Worm (Caenorhabditis elegans) whole organism, young adult: ENCODE measurements around the gene C04G6.13.

Experiments
- C17E4.6 ChIP-seq: fragments of 200-800 bp; sonication (Bioruptor generic); IDR thresholded peaks from 2 replicates; pipeline ENCODE4 v1.3.6; 2022; ENCODE audit warnings: missing genetic modification reagents, missing genetic modification characterization, missing compliant biosample characterization
- D2030.7 ChIP-seq: fragments of 200-800 bp; sonication (Bioruptor generic); IDR thresholded peaks from 2 replicates; pipeline ENCODE4 v1.3.6; 2022; ENCODE audit warnings: missing genetic modification reagents, missing genetic modification characterization, missing compliant biosample characterization
- F37B4.10 ChIP-seq: fragments of 200-800 bp; sonication (Bioruptor generic); IDR thresholded peaks from 2 replicates; pipeline ENCODE4 v1.3.6; 2022; ENCODE audit warnings: missing genetic modification characterization, missing compliant biosample characterization
- F39B2.1 ChIP-seq: fragments of 200-800 bp; sonication (Bioruptor generic); IDR thresholded peaks from 2 replicates; pipeline ENCODE4 v1.3.6; 2022; ENCODE audit warnings: missing genetic modification reagents, missing genetic modification characterization, missing compliant biosample characterization
- F49E8.2 ChIP-seq: sonication (generic microtip); optimal IDR thresholded peaks from 3 replicates; lab custom pipeline; 2017; ENCODE audit warnings: missing genetic modification characterization, mild to moderate bottlenecking, missing compliant biosample characterization, antibody characterized with exemption, moderate library complexity; ENCODE audit not compliant: insufficient read depth
- F52B5.7 ChIP-seq: sonication (generic microtip); optimal IDR thresholded peaks from 2 replicates; lab custom pipeline; 2016; ENCODE audit warnings: mild to moderate bottlenecking, missing genetic modification characterization, missing compliant biosample characterization
- F57C9.4 ChIP-seq: sonication (generic microtip); optimal IDR thresholded peaks from 2 replicates; lab custom pipeline; 2017; ENCODE audit warnings: mild to moderate bottlenecking, missing genetic modification characterization, missing compliant biosample characterization
- K12H6.12 ChIP-seq: fragments of 200-800 bp; sonication (Bioruptor generic); optimal IDR thresholded peaks from 2 replicates; lab custom pipeline; 2018; ENCODE audit warnings: mild to moderate bottlenecking, missing genetic modification characterization, missing compliant biosample characterization
- T07F8.4 ChIP-seq: sonication (generic microtip); optimal IDR thresholded peaks from 2 replicates; lab custom pipeline; 2016; ENCODE audit warnings: mild to moderate bottlenecking, missing genetic modification characterization, moderate library complexity, missing compliant biosample characterization
- Y53F4B.3 ChIP-seq: fragments of 200-800 bp; sonication (Bioruptor generic); IDR thresholded peaks from 2 replicates; pipeline ENCODE4 v1.3.6; 2022; ENCODE audit warnings: missing genetic modification reagents, missing genetic modification characterization, missing compliant biosample characterization
- Y79H2A.3 ChIP-seq: fragments of 200-800 bp; sonication (Bioruptor generic); conservative IDR thresholded peaks from 2 replicates; pipeline ENCODE4 v1.3.6; 2022; ENCODE audit warnings: missing genetic modification reagents, missing genetic modification characterization, missing compliant biosample characterization
- ZK185.1 ChIP-seq: sonication (generic microtip); optimal IDR thresholded peaks from 2 replicates; lab custom pipeline; 2016; ENCODE audit warnings: mild to moderate bottlenecking, missing genetic modification characterization, missing compliant biosample characterization; ENCODE audit not compliant: poor library complexity, severe bottlenecking
- akir-1 ChIP-seq: fragments of 200-800 bp; sonication (Bioruptor generic); optimal IDR thresholded peaks from 2 replicates; lab custom pipeline; 2018; ENCODE audit warnings: mild to moderate bottlenecking, missing genetic modification characterization, moderate library complexity, missing compliant biosample characterization
- atf-7 ChIP-seq: sonication (generic microtip); optimal IDR thresholded peaks from 2 replicates; lab custom pipeline; 2017; ENCODE audit warnings: mild to moderate bottlenecking, missing genetic modification characterization, missing compliant biosample characterization
- athp-1 ChIP-seq: sonication (generic microtip); optimal IDR thresholded peaks from 2 replicates; lab custom pipeline; 2017; ENCODE audit warnings: mild to moderate bottlenecking, missing genetic modification characterization, missing compliant biosample characterization
- bed-2 ChIP-seq: fragments of 200-800 bp; sonication (Bioruptor generic); IDR thresholded peaks from 2 replicates; pipeline ENCODE4 v1.3.6; 2022; ENCODE audit warnings: missing genetic modification reagents, missing genetic modification characterization, missing compliant biosample characterization
- ccch-3 ChIP-seq: fragments of 200-800 bp; sonication (Bioruptor generic); optimal IDR thresholded peaks from 2 replicates; lab custom pipeline; 2018; ENCODE audit warnings: mild to moderate bottlenecking, missing genetic modification characterization, missing compliant biosample characterization
- cebp-2 ChIP-seq: fragments of 200-800 bp; sonication (Bioruptor generic); IDR thresholded peaks from 2 replicates; pipeline ENCODE4 v1.3.6; 2022; ENCODE audit warnings: missing genetic modification characterization, missing compliant biosample characterization
- ceh-40 ChIP-seq: fragments of 200-800 bp; sonication (Bioruptor generic); IDR thresholded peaks from 2 replicates; pipeline ENCODE4 v1.3.6; 2022; ENCODE audit warnings: missing genetic modification characterization, missing compliant biosample characterization
- dox-1 ChIP-seq: fragments of 200-800 bp; sonication (Bioruptor generic); IDR thresholded peaks from 2 replicates; pipeline ENCODE4 v1.3.6; 2022; ENCODE audit warnings: missing genetic modification reagents, missing genetic modification characterization, missing compliant biosample characterization
- dpl-1 ChIP-seq: fragments of 150-350 bp; optimal IDR thresholded peaks from 2 replicates; lab custom pipeline; 2014; ENCODE audit warnings: missing biosample characterization, missing genetic modification reagents, missing genetic modification characterization
- efl-1 ChIP-seq: fragments of 150-350 bp; optimal IDR thresholded peaks from 2 replicates; lab custom pipeline; 2014; ENCODE audit warnings: missing biosample characterization, missing genetic modification reagents, missing genetic modification characterization
- egl-18 ChIP-seq: fragments of 200-800 bp; sonication (Bioruptor generic); IDR thresholded peaks from 2 replicates; pipeline ENCODE4 v1.3.6; 2022; ENCODE audit warnings: missing genetic modification reagents, missing genetic modification characterization, missing compliant biosample characterization
- ekl-4 ChIP-seq: fragments of 200-800 bp; sonication (Bioruptor generic); IDR thresholded peaks from 2 replicates; pipeline ENCODE4 v1.3.6; 2022; ENCODE audit warnings: missing genetic modification reagents, missing genetic modification characterization, missing compliant biosample characterization
- fkh-3 ChIP-seq: sonication (generic microtip); optimal IDR thresholded peaks from 2 replicates; lab custom pipeline; 2016; ENCODE audit warnings: mild to moderate bottlenecking, missing genetic modification characterization, missing compliant biosample characterization
- hmg-1.2 ChIP-seq: fragments of 200-800 bp; sonication (Bioruptor generic); IDR thresholded peaks from 2 replicates; pipeline ENCODE4 v1.3.6; 2022; ENCODE audit warnings: missing genetic modification reagents, missing genetic modification characterization, missing compliant biosample characterization
- lag-1 ChIP-seq: fragments of 200-800 bp; sonication (Bioruptor generic); IDR thresholded peaks from 2 replicates; pipeline ENCODE4 v1.3.6; 2022; ENCODE audit warnings: missing genetic modification reagents, missing genetic modification characterization, missing compliant biosample characterization
- let-607 ChIP-seq, 2 experiments: fragments of 200-800 bp in 1 of 2; sonication (Bioruptor generic) in 1 of 2; sonication (generic microtip) in 1 of 2; optimal IDR thresholded peaks; 2 replicates each; lab custom pipeline; 2016 to 2018; ENCODE audit warnings: mild to moderate bottlenecking in 2 of 2, missing compliant biosample characterization in 2 of 2, missing genetic modification characterization in 2 of 2, moderate library complexity in 2 of 2, missing genotype in 1 of 2
- lin-35 ChIP-seq, 3 experiments: fragments of 150-350 bp in 2 of 3; sonication (generic microtip) in 1 of 3; optimal IDR thresholded peaks; 2 replicates each; lab custom pipeline; 2014 to 2018; ENCODE audit warnings: missing biosample characterization in 3 of 3, missing genetic modification characterization in 3 of 3, missing genetic modification reagents in 3 of 3
- lin-40 ChIP-seq: sonication (generic microtip); optimal IDR thresholded peaks from 2 replicates; lab custom pipeline; 2016; ENCODE audit warnings: missing genetic modification characterization, mild to moderate bottlenecking, missing compliant biosample characterization, missing genotype, missing genetic modification reagents
- lsy-27 ChIP-seq: sonication (generic microtip); optimal IDR thresholded peaks from 2 replicates; lab custom pipeline; 2017; ENCODE audit warnings: missing genetic modification characterization, mild to moderate bottlenecking, missing compliant biosample characterization, antibody characterized with exemption, missing genotype, borderline replicate concordance; ENCODE audit not compliant: insufficient read depth
- madf-3 ChIP-seq: fragments of 200-800 bp; sonication (Bioruptor generic); IDR thresholded peaks from 2 replicates; pipeline ENCODE4 v1.3.6; 2022; ENCODE audit warnings: missing genetic modification reagents, missing genetic modification characterization, missing compliant biosample characterization
- mel-28 ChIP-seq: sonication (generic microtip); optimal IDR thresholded peaks from 2 replicates; lab custom pipeline; 2016; ENCODE audit warnings: borderline replicate concordance, mild to moderate bottlenecking, missing genetic modification characterization, missing compliant biosample characterization
- mes-4 ChIP-seq: sonication (generic microtip); optimal IDR thresholded peaks from 2 replicates; lab custom pipeline; 2016; ENCODE audit warnings: missing genotype, missing genetic modification characterization, missing compliant biosample characterization
- mxl-1 ChIP-seq: sonication (generic microtip); optimal IDR thresholded peaks from 2 replicates; lab custom pipeline; 2016; ENCODE audit warnings: missing genetic modification characterization, missing compliant biosample characterization
- nhr-120 ChIP-seq: fragments of 200-800 bp; sonication (Bioruptor generic); IDR thresholded peaks from 2 replicates; pipeline ENCODE4 v1.3.6; 2022; ENCODE audit warnings: missing genetic modification characterization, missing compliant biosample characterization
- nhr-179 ChIP-seq: sonication (generic microtip); optimal IDR thresholded peaks from 2 replicates; lab custom pipeline; 2016; ENCODE audit warnings: mild to moderate bottlenecking, missing genetic modification characterization, missing compliant biosample characterization
- nhr-80 ChIP-seq: sonication (generic microtip); optimal IDR thresholded peaks from 2 replicates; lab custom pipeline; 2016; ENCODE audit warnings: missing genetic modification characterization, missing compliant biosample characterization
- nhr-90 ChIP-seq: sonication (generic microtip); optimal IDR thresholded peaks from 2 replicates; lab custom pipeline; 2016; ENCODE audit warnings: missing genotype, mild to moderate bottlenecking, missing genetic modification characterization, missing compliant biosample characterization
- rec-8 ChIP-seq, 2 experiments: sonication (generic microtip); optimal IDR thresholded peaks; 2 replicates each; lab custom pipeline; 2016; ENCODE audit warnings: mild to moderate bottlenecking in 2 of 2, missing genetic modification characterization in 2 of 2, missing genetic modification reagents in 2 of 2, missing genotype in 2 of 2, missing biosample characterization in 1 of 2, missing compliant biosample characterization in 1 of 2, moderate library complexity in 1 of 2
- sdz-38 ChIP-seq: sonication (generic microtip); optimal IDR thresholded peaks from 2 replicates; lab custom pipeline; 2016; ENCODE audit warnings: missing genotype, missing genetic modification characterization, missing compliant biosample characterization
- sea-2 ChIP-seq: fragments of 200-800 bp; sonication (Bioruptor generic); IDR thresholded peaks from 2 replicates; pipeline ENCODE4 v1.3.6; 2022; ENCODE audit warnings: missing genetic modification characterization, missing compliant biosample characterization
- snpc-1.1 ChIP-seq: sonication (generic microtip); optimal IDR thresholded peaks from 2 replicates; lab custom pipeline; 2017; ENCODE audit warnings: missing genetic modification characterization, mild to moderate bottlenecking, missing compliant biosample characterization, antibody characterized with exemption, moderate library complexity, missing genotype, missing genetic modification reagents; ENCODE audit not compliant: insufficient read depth
- snpc-3.4 ChIP-seq: sonication (generic microtip); optimal IDR thresholded peaks from 2 replicates; lab custom pipeline; 2017; ENCODE audit warnings: missing genetic modification characterization, mild to moderate bottlenecking, missing compliant biosample characterization, antibody characterized with exemption, moderate library complexity, missing genotype, missing genetic modification reagents
- tlf-1 ChIP-seq: fragments of 200-800 bp; sonication (Bioruptor generic); optimal IDR thresholded peaks from 2 replicates; lab custom pipeline; 2018; ENCODE audit warnings: mild to moderate bottlenecking, missing genetic modification characterization, missing compliant biosample characterization
- unc-130 ChIP-seq: sonication (generic microtip); optimal IDR thresholded peaks from 2 replicates; lab custom pipeline; 2016; ENCODE audit warnings: missing genetic modification reagents, missing genetic modification characterization, missing compliant biosample characterization
- unc-62 ChIP-seq: fragments of 150-350 bp; optimal IDR thresholded peaks from 2 replicates; lab custom pipeline; 2014; ENCODE audit warnings: missing biosample characterization, missing genetic modification reagents, missing genetic modification characterization
- ztf-25 ChIP-seq: fragments of 200-800 bp; sonication (Bioruptor generic); IDR thresholded peaks from 2 replicates; pipeline ENCODE4 v1.3.6; 2022; ENCODE audit warnings: missing genetic modification reagents, missing genetic modification characterization, missing compliant biosample characterization
- ztf-3 ChIP-seq: fragments of 200-800 bp; sonication (Bioruptor generic); optimal IDR thresholded peaks from 2 replicates; lab custom pipeline; 2018; ENCODE audit warnings: mild to moderate bottlenecking, missing genetic modification characterization, missing compliant biosample characterization

C04G6.13 gene

DNA sequence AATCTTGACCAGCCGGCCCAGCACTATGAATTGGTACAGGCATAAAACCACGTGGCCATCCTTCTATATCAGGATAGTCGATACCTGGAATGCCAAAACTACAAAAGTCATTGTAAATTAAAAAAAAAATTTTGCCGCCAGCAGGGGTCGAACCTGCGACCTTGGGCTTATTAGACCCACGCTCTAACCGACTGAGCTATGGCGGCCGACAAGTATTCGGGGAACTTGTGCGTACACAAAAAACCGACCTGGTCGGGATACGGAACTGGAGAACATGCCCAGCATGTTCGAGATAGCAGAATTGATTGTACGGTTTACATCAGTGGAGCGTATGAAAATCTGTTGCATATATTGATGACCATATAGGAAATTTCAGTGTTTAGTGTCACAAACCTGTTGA is 36.7 kb upstream of the C04G6.13 start (continued):
- TF ChIP-seq snpc-3.4 (tag; lab: Kevin White, UChicago) (peak; percentile 98), madf-3 (peak; percentile 73), tlf-1 (GFP tag; lab: Kevin White, UChicago) (peak; percentile 43), F49E8.2 (peak; percentile 75), cebp-2 (GFP tag; lab: Robert Waterston, UW) (no peak), lag-1 (GFP tag; lab: Robert Waterston, UW) (no peak), egl-18 (GFP tag; lab: Robert Waterston, UW) (no peak), unc-130 (GFP tag; lab: Kevin White, UChicago) (no peak), akir-1 (GFP tag; lab: Kevin White, UChicago) (no peak), nhr-80 (tag; lab: Kevin White, UChicago) (peak; percentile 1), lsy-27 (tag; lab: Kevin White, UChicago) (no peak), F37B4.10 (GFP tag; lab: Robert Waterston, UW) (0 out of 2 replicates have a peak, but pooled peaks have one; percentile 72), F39B2.1 (GFP tag; lab: Robert Waterston, UW) (no peak), ztf-3 (GFP tag; lab: Kevin White, UChicago) (no peak), sea-2 (GFP tag; lab: Robert Waterston, UW) (no peak), rec-8 (tag; optimal IDR thresholded peaks at IDR 0.05; lab: Kevin White, UChicago) (peak; percentile 34 to 66), mel-28 (no peak), hmg-1.2 (GFP tag; lab: Robert Waterston, UW) (peak; percentile 74), D2030.7 (GFP tag; lab: Robert Waterston, UW) (peak; percentile 74), dpl-1 (no peak), nhr-90 (tag; lab: Kevin White, UChicago) (peak; percentile 4), dox-1 (GFP tag; lab: Robert Waterston, UW) (peak; percentile 89), ZK185.1 (tag; lab: Kevin White, UChicago) (peak; percentile 26), Y79H2A.3 (GFP tag; lab: Robert Waterston, UW) (no peak), athp-1 (tag; lab: Kevin White, UChicago) (no peak), sdz-38 (tag; lab: Kevin White, UChicago) (no peak), nhr-120 (no peak), nhr-179 (no peak), fkh-3 (tag; lab: Kevin White, UChicago) (no peak), bed-2 (GFP tag; lab: Robert Waterston, UW) (no peak), mxl-1 (peak; percentile 7), lin-35 (GFP tag; optimal IDR thresholded peaks at IDR 0.05; lab: Kevin White, UChicago) (peak in 1 of 3 experiments; percentile 32), efl-1 (GFP tag; lab: Kevin White, UChicago) (no peak), atf-7 (tag; lab: Kevin White, UChicago) (peak; percentile 8), ztf-25 (GFP tag; lab: Robert Waterston, UW) (no peak), C17E4.6 (GFP tag; lab: Robert Waterston, UW) (peak; percentile 52), T07F8.4 (tag; lab: Kevin White, UChicago) (peak; percentile 17), K12H6.12 (tag; lab: Kevin White, UChicago) (peak; percentile 31), F57C9.4 (tag; lab: Kevin White, UChicago) (no peak), ccch-3 (no peak), F52B5.7 (tag; lab: Kevin White, UChicago) (no peak), unc-62 (GFP tag; lab: Kevin White, UChicago) (no peak), snpc-1.1 (tag; lab: Kevin White, UChicago) (peak; percentile 97), ekl-4 (GFP tag; lab: Robert Waterston, UW) (peak; percentile 88), let-607 (tag; optimal IDR thresholded peaks at IDR 0.05; lab: Kevin White, UChicago) (peak in 1 of 2 experiments; percentile 38), lin-40 (tag; lab: Kevin White, UChicago) (no peak), Y53F4B.3 (GFP tag; lab: Robert Waterston, UW) (no peak), mes-4 (tag; lab: Kevin White, UChicago) (peak; percentile 15), ceh-40 (GFP tag; lab: Robert Waterston, UW) (0 out of 2 replicates have a peak, but pooled peaks have one; percentile 42)
